Worm (Caenorhabditis elegans): ENCODE measurements around the gene F15G9.6.

- TF ChIP-seq pha-4 (tag; optimal IDR thresholded peaks at IDR 0.05): no peak
- no peak for TF ChIP-seq nhr-76 (tag; optimal IDR thresholded peaks at IDR 0.05)
- peak; percentile 5 for TF ChIP-seq unc-62 (GFP tag; optimal IDR thresholded peaks at IDR 0.05)
- TF ChIP-seq ces-1 (GFP tag; optimal IDR thresholded peaks at IDR 0.05): no peak
- TF ChIP-seq sem-2 (GFP tag; optimal IDR thresholded peaks at IDR 0.05): no peak
- TF ChIP-seq lin-13 (tag; optimal IDR thresholded peaks at IDR 0.05): no peak
- TF ChIP-seq nhr-237 (tag; optimal IDR thresholded peaks at IDR 0.05): no peak
- no peak for TF ChIP-seq drap-1 (GFP tag; optimal IDR thresholded peaks at IDR 0.05)
- TF ChIP-seq sptf-1 (tag; optimal IDR thresholded peaks at IDR 0.05): no peak
- TF ChIP-seq unc-39 (tag; optimal IDR thresholded peaks at IDR 0.05): no peak
These were observed 25.9 kb downstream of the F15G9.6 start for ce11 chrX:9735479-9735878.
